Fruit fly (Drosophila melanogaster): ENCODE results near the gene Teh4.

- TF ChIP-seq h (GFP tag; optimal IDR thresholded peaks at IDR 0.05), result no peak
- TF ChIP-seq br (GFP tag; optimal IDR thresholded peaks at IDR 0.05), result no peak
- no peak for TF ChIP-seq CG9705 (GFP tag; optimal IDR thresholded peaks at IDR 0.05)
Measured at dm6 chr3L:4141167-4141566, 36.9 kb downstream of the Teh4 start, which contains the start of gene Akh.

All from whole organism, wandering third instar larva.